Worm (Caenorhabditis elegans) whole organism, dauer: ENCODE measurements around the gene M03A1.8.

Experiments used
- unc-62 ChIP-seq: sonication (generic microtip); optimal IDR thresholded peaks from 2 replicates; lab custom pipeline; 2017; ENCODE audit warnings: missing biosample characterization, missing genetic modification reagents, missing genetic modification characterization

Gene M03A1.8

ce11 chrII:4550783-4551182 lies 9.4 kb upstream of the M03A1.8 start, which contains the start of gene K07E1.1:
K07E1.1 (plus strand) TSS chrII:4551083.
- TF ChIP-seq unc-62 (GFP tag; lab: Kevin White, UChicago), result no peak

ce11 chrII:4552088-4552487 lies 8.0 kb upstream of the M03A1.8 start:
- TF ChIP-seq unc-62 (GFP tag; lab: Kevin White, UChicago), result no peak

ce11 chrII:4557487-4557886 lies 2.6 kb upstream of the M03A1.8 start, which contains the start of gene M03A1.3:
M03A1.3 (plus strand) TSS chrII:4557787.
- TF ChIP-seq unc-62 (GFP tag; lab: Kevin White, UChicago), result no peak

ce11 chrII:4562503-4563000 lies 2.4 kb downstream of the M03A1.8 start, which contains the start of gene dao-2:
dao-2 (plus strand) TSS chrII:4562950.
- TF ChIP-seq unc-62 (GFP tag; lab: Kevin White, UChicago), result no peak

ce11 chrII:4565205-4565604 lies 5.1 kb downstream of the M03A1.8 start:
- no peak for TF ChIP-seq unc-62 (GFP tag; lab: Kevin White, UChicago)

ce11 chrII:4566237-4566636 lies 6.1 kb downstream of the M03A1.8 start:
- TF ChIP-seq unc-62 (GFP tag; lab: Kevin White, UChicago), result no peak

ce11 chrII:4571112-4571511 lies 11.0 kb downstream of the M03A1.8 start:
- TF ChIP-seq unc-62 (GFP tag; lab: Kevin White, UChicago), result no peak

ce11 chrII:4571868-4572267 lies 11.7 kb downstream of the M03A1.8 start, which contains the start of gene vab-1:
vab-1 (plus strand) TSS chrII:4572000.
- no peak for TF ChIP-seq unc-62 (GFP tag; lab: Kevin White, UChicago)

ce11 chrII:4572579-4572978 lies 12.4 kb downstream of the M03A1.8 start:
- no peak for TF ChIP-seq unc-62 (GFP tag; lab: Kevin White, UChicago)

- no peak for TF ChIP-seq unc-62 (GFP tag; lab: Kevin White, UChicago)
Observed at ce11 chrII:4573084-4573483, 12.9 kb downstream of the M03A1.8 start.

ce11 chrII:4574658-4575057 lies 14.5 kb downstream of the M03A1.8 start:
- no peak for TF ChIP-seq unc-62 (GFP tag; lab: Kevin White, UChicago)

- TF ChIP-seq unc-62 (GFP tag; lab: Kevin White, UChicago), result no peak
Observed at ce11 chrII:4575579-4575978, 15.4 kb downstream of the M03A1.8 start.

ce11 chrII:4577391-4577790 lies 17.3 kb downstream of the M03A1.8 start:
- TF ChIP-seq unc-62 (GFP tag; lab: Kevin White, UChicago), result no peak

ce11 chrII:4579375-4579774 lies 19.2 kb downstream of the M03A1.8 start:
- no peak for TF ChIP-seq unc-62 (GFP tag; lab: Kevin White, UChicago)

- TF ChIP-seq unc-62 (GFP tag; lab: Kevin White, UChicago), result no peak
Observed at ce11 chrII:4579920-4580474, 19.9 kb downstream of the M03A1.8 start.

ce11 chrII:4581090-4581489 lies 21.0 kb downstream of the M03A1.8 start:
- no peak for TF ChIP-seq unc-62 (GFP tag; lab: Kevin White, UChicago)

- TF ChIP-seq unc-62 (GFP tag; lab: Kevin White, UChicago), result no peak
Observed at ce11 chrII:4583203-4583912, 23.2 kb downstream of the M03A1.8 start.
